Fruit fly (Drosophila melanogaster) whole organism, wandering third instar larva: Measurements from ENCODE around the gene CG32971.

ENCODE experiments used
- CG32264 ChIP-seq: fragments of 200-800 bp; sonication (Bioruptor generic); optimal IDR thresholded peaks from 2 replicates; lab custom pipeline; 2016; ENCODE audit warnings: missing biosample characterization, missing genetic modification characterization
- CrebA ChIP-seq: fragments of 200-800 bp; sonication (Bioruptor generic); optimal IDR thresholded peaks from 2 replicates; lab custom pipeline; 2016; ENCODE audit warnings: missing biosample characterization, mild to moderate bottlenecking, missing genetic modification characterization, borderline replicate concordance
- GATAd ChIP-seq: sonication (Bioruptor generic); optimal IDR thresholded peaks from 2 replicates; lab custom pipeline; 2016; ENCODE audit warnings: missing biosample characterization, missing genetic modification characterization
- Myc ChIP-seq: fragments of >200 bp; optimal IDR thresholded peaks from 2 replicates; lab custom pipeline; 2017
- fru ChIP-seq: fragments of 200-800 bp; sonication (Bioruptor generic); optimal IDR thresholded peaks from 3 replicates; lab custom pipeline; 2016; ENCODE audit warnings: missing biosample characterization, mild to moderate bottlenecking, missing genetic modification characterization
- h ChIP-seq: fragments of 200-800 bp; sonication (Bioruptor generic); optimal IDR thresholded peaks from 3 replicates; lab custom pipeline; 2016; ENCODE audit warnings: missing biosample characterization, mild to moderate bottlenecking, missing genetic modification characterization
- psq ChIP-seq: fragments of 200-800 bp; sonication (Bioruptor generic); optimal IDR thresholded peaks from 3 replicates; lab custom pipeline; 2017; ENCODE audit warnings: missing biosample characterization, mild to moderate bottlenecking, missing genetic modification characterization, moderate library complexity
- sage ChIP-seq: fragments of 200-800 bp; sonication (Bioruptor generic); optimal IDR thresholded peaks from 2 replicates; lab custom pipeline; 2016; ENCODE audit warnings: missing biosample characterization, mild to moderate bottlenecking, missing genetic modification characterization

DNA sequence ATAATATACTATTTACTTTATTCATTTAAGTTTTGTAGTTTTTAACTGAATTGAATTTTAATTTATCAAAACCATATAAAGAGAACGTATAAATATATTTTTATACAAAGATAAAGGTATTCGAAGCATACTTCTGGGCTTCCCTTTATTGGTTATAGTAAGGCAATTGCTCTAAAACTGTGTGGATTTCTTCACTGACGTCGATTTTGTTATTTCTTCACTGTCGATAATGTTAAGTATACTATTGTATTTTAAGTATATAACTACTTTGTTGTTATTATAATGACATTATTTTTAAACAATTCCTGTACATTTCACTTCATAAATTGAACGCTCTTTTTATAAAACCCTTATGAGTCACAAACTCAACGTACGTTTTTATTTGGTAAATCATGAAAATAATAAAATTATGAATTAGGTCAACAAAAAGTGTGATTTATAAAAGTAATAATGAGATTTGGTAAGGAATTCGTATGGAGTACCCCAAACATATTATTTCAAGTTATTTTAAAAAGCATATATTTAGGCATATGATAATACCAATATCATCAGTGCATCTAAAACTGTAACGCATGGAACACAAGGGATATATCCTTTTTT lies 22.2 kb upstream of the CG32971 start:
- TF ChIP-seq psq (no peak), sage (GFP tag; lab: Kevin White, UChicago) (no peak), fru (GFP tag; lab: Kevin White, UChicago) (no peak), CrebA (GFP tag; lab: Kevin White, UChicago) (no peak), CG32264 (GFP tag; lab: Kevin White, UChicago) (no peak), h (GFP tag; lab: Kevin White, UChicago) (no peak), GATAd (no peak), Myc (peak; percentile 73)
